Worm (Caenorhabditis elegans) whole organism, L1 larva: ENCODE data around the gene dct-15.
A peak's percentile ranks its signal among the peaks of the same experiment; 100 is the strongest.

Experiments
- C16A3.4 ChIP-seq: fragments of 150-350 bp; optimal IDR thresholded peaks from 2 replicates; lab custom pipeline; 2014; ENCODE audit warnings: missing biosample characterization, missing genetic modification characterization
- C34B4.2 ChIP-seq: sonication (generic microtip); optimal IDR thresholded peaks from 2 replicates; lab custom pipeline; 2017; ENCODE audit warnings: mild to moderate bottlenecking, missing genetic modification characterization, missing compliant biosample characterization
- F16B12.6 ChIP-seq: fragments of 150-350 bp; optimal IDR thresholded peaks from 2 replicates; lab custom pipeline; 2014; ENCODE audit warnings: missing biosample characterization, missing genetic modification characterization
- aha-1 ChIP-seq: fragments of 150-350 bp; optimal IDR thresholded peaks from 2 replicates; lab custom pipeline; 2014; ENCODE audit warnings: missing biosample characterization, missing genetic modification characterization
- aly-2 ChIP-seq: fragments of 150-350 bp; optimal IDR thresholded peaks from 2 replicates; lab custom pipeline; 2014; ENCODE audit warnings: missing biosample characterization, missing genetic modification characterization
- ceh-82 ChIP-seq, 3 experiments: fragments of 150-350 bp in 1 of 3; sonication (generic microtip) in 2 of 3; optimal IDR thresholded peaks; 2 replicates each; lab custom pipeline; 2014 to 2017; ENCODE audit warnings: missing biosample characterization in 3 of 3, missing genetic modification characterization in 3 of 3
- ceh-88 ChIP-seq: fragments of 200-800 bp; sonication (Bioruptor generic); IDR thresholded peaks from 2 replicates; pipeline ENCODE4 v1.3.6; 2022; ENCODE audit warnings: missing genetic modification characterization, missing compliant biosample characterization
- ceh-90 ChIP-seq: sonication (generic microtip); optimal IDR thresholded peaks from 2 replicates; lab custom pipeline; 2016; ENCODE audit warnings: missing genetic modification characterization, missing compliant biosample characterization
- efl-1 ChIP-seq, 4 experiments: fragments of 150-350 bp; optimal IDR thresholded peaks in 3 of 4; peaks in 1 of 4; 1 replicate in 1 of 4; 2 replicates in 3 of 4; lab custom pipeline; 2014; ENCODE audit warnings: missing biosample characterization in 2 of 4, missing genetic modification characterization in 2 of 4, missing genetic modification reagents in 2 of 4
- egl-27 ChIP-seq, 2 experiments: fragments of 150-350 bp in 1 of 2; sonication (generic microtip); optimal IDR thresholded peaks; 3 replicates each; lab custom pipeline; 2017 to 2018; ENCODE audit warnings: missing biosample characterization in 2 of 2, missing genetic modification characterization in 2 of 2, missing genetic modification reagents in 2 of 2
- elt-2 ChIP-seq: sonication (generic microtip); optimal IDR thresholded peaks from 2 replicates; lab custom pipeline; 2016; ENCODE audit warnings: missing genetic modification characterization, mild to moderate bottlenecking, inconsistent platforms, missing compliant biosample characterization, missing genetic modification reagents
- elt-3 ChIP-seq, 6 experiments: fragments of 150-350 bp in 1 of 6; sonication (generic microtip); optimal IDR thresholded peaks; 2 replicates each; lab custom pipeline; 2017 to 2018; ENCODE audit warnings: missing biosample characterization in 6 of 6, missing genetic modification characterization in 6 of 6, inconsistent platforms in 1 of 6
- fkh-10 ChIP-seq: sonication (generic microtip); optimal IDR thresholded peaks from 2 replicates; lab custom pipeline; 2017; ENCODE audit warnings: missing biosample characterization, missing genetic modification reagents, missing genetic modification characterization
- fos-1 ChIP-seq: fragments of 150-350 bp; optimal IDR thresholded peaks from 2 replicates; lab custom pipeline; 2014; ENCODE audit warnings: missing biosample characterization, missing genetic modification characterization
- hlh-17 ChIP-seq: fragments of 200-800 bp; sonication (Bioruptor generic); optimal IDR thresholded peaks from 2 replicates; lab custom pipeline; 2018; ENCODE audit warnings: missing genetic modification characterization, mild to moderate bottlenecking, missing compliant biosample characterization, moderate library complexity, borderline replicate concordance
- hlh-4 ChIP-seq: sonication (generic microtip); optimal IDR thresholded peaks from 2 replicates; lab custom pipeline; 2016; ENCODE audit warnings: mild to moderate bottlenecking, missing genetic modification characterization, missing compliant biosample characterization
- irx-1 ChIP-seq: sonication (generic microtip); optimal IDR thresholded peaks from 2 replicates; lab custom pipeline; 2016; ENCODE audit warnings: missing genetic modification characterization, missing compliant biosample characterization
- jun-1 ChIP-seq: fragments of 150-350 bp; optimal IDR thresholded peaks from 2 replicates; lab custom pipeline; 2014; ENCODE audit warnings: missing biosample characterization, missing genetic modification reagents, missing genetic modification characterization
- lin-14 ChIP-seq: fragments of 200-800 bp; sonication (Bioruptor generic); optimal IDR thresholded peaks from 2 replicates; lab custom pipeline; 2018; ENCODE audit warnings: mild to moderate bottlenecking, missing genetic modification characterization, moderate library complexity, missing compliant biosample characterization
- lir-3 ChIP-seq: sonication (generic microtip); optimal IDR thresholded peaks from 2 replicates; lab custom pipeline; 2016; ENCODE audit warnings: mild to moderate bottlenecking, missing genetic modification characterization, moderate library complexity, missing compliant biosample characterization; ENCODE audit not compliant: poor library complexity
- lsy-2 ChIP-seq, 2 experiments: fragments of 150-350 bp; optimal IDR thresholded peaks; 2 replicates each; lab custom pipeline; 2014; ENCODE audit warnings: missing biosample characterization in 2 of 2, missing genetic modification characterization in 2 of 2
- mdl-1 ChIP-seq, 2 experiments: fragments of 150-350 bp; optimal IDR thresholded peaks; 2 replicates each; lab custom pipeline; 2014 to 2017; ENCODE audit warnings: missing biosample characterization in 2 of 2, missing genetic modification characterization in 2 of 2, inconsistent platforms in 1 of 2
- mef-2 ChIP-seq: fragments of 150-350 bp; optimal IDR thresholded peaks from 2 replicates; lab custom pipeline; 2014; ENCODE audit warnings: missing biosample characterization, missing genetic modification characterization
- nhr-12 ChIP-seq: sonication (generic microtip); optimal IDR thresholded peaks from 2 replicates; lab custom pipeline; 2017; ENCODE audit warnings: missing biosample characterization, missing genetic modification characterization
- nhr-20 ChIP-seq: sonication (generic microtip); optimal IDR thresholded peaks from 2 replicates; lab custom pipeline; 2016; ENCODE audit warnings: mild to moderate bottlenecking, missing genetic modification characterization, missing compliant biosample characterization
- nhr-28 ChIP-seq: fragments of 150-350 bp; optimal IDR thresholded peaks from 2 replicates; lab custom pipeline; 2014; ENCODE audit warnings: missing biosample characterization, missing genetic modification characterization
- nhr-76 ChIP-seq: sonication (generic microtip); optimal IDR thresholded peaks from 2 replicates; lab custom pipeline; 2017; ENCODE audit warnings: missing biosample characterization, missing genetic modification characterization
- nhr-85 ChIP-seq: sonication (generic microtip); peaks from one replicate; lab custom pipeline; 2016; ENCODE audit warnings: missing genetic modification characterization, inconsistent platforms, missing compliant biosample characterization
- pax-3 ChIP-seq: fragments of 200-800 bp; sonication (Bioruptor generic); optimal IDR thresholded peaks from 2 replicates; lab custom pipeline; 2018; ENCODE audit warnings: mild to moderate bottlenecking, missing genetic modification characterization, moderate library complexity, missing compliant biosample characterization
- rnt-1 ChIP-seq: sonication (generic microtip); optimal IDR thresholded peaks from 2 replicates; lab custom pipeline; 2016; ENCODE audit warnings: mild to moderate bottlenecking, missing genetic modification characterization, moderate library complexity, missing compliant biosample characterization
- skn-1 ChIP-seq: fragments of 150-350 bp; optimal IDR thresholded peaks from 2 replicates; lab custom pipeline; 2014; ENCODE audit warnings: missing biosample characterization, missing genetic modification characterization
- snu-23 ChIP-seq: sonication (generic microtip); optimal IDR thresholded peaks from 2 replicates; lab custom pipeline; 2016; ENCODE audit warnings: missing genetic modification characterization, missing compliant biosample characterization
- sox-4 ChIP-seq: sonication (generic microtip); optimal IDR thresholded peaks from 2 replicates; lab custom pipeline; 2016; ENCODE audit warnings: missing genetic modification characterization, missing compliant biosample characterization
- tlp-1 ChIP-seq: fragments of 150-350 bp; optimal IDR thresholded peaks from 2 replicates; lab custom pipeline; 2014; ENCODE audit warnings: missing biosample characterization, missing genetic modification characterization
- zip-4 ChIP-seq: fragments of 200-800 bp; sonication (Bioruptor generic); optimal IDR thresholded peaks from 2 replicates; lab custom pipeline; 2018; ENCODE audit warnings: mild to moderate bottlenecking, missing genetic modification characterization, moderate library complexity, missing compliant biosample characterization
- ztf-11 ChIP-seq, 2 experiments: sonication (generic microtip); optimal IDR thresholded peaks; 2 replicates each; lab custom pipeline; 2016 to 2017; ENCODE audit warnings: missing genetic modification characterization in 2 of 2, missing biosample characterization in 1 of 2, missing compliant biosample characterization in 1 of 2

The dct-15 gene

DNA sequence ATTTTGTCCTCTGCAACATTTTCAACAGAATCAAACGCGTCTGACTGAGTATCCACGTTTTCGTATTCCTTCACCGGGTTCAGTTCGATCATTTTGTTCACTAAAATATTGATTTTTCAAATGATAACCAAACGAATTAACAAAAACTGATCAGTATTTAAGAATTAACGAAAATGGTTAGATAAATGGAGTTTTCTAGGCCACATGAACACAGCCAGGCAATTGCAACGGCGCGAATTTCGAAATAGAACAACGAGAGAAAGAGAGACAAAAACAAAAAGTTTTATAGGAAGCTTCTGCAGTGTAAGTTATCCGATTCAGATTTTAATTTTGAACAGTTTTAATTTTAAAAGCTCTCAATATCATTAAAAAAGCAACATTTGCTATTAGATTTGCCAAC, 33.0 kb downstream of the dct-15 start, which contains the start of gene sna-2 (continued):
- TF ChIP-seq egl-27 (tag; optimal IDR thresholded peaks at IDR 0.05; lab: Kevin White, UChicago) (no peak), efl-1 (optimal IDR thresholded peaks at IDR 0.05; lab: Kevin White, UChicago) (peak; percentile 93 to 94), efl-1 (GFP tag; optimal IDR thresholded peaks at IDR 0.05 in 1 of 2; lab: Kevin White, UChicago) (peak; percentile 92 to 99), nhr-20 (tag; lab: Kevin White, UChicago) (peak; percentile 47), ceh-82 (tag; optimal IDR thresholded peaks at IDR 0.05; lab: Kevin White, UChicago) (peak in 2 of 3 experiments; percentile 7 to 44), lsy-2 (tag; optimal IDR thresholded peaks at IDR 0.05; lab: Kevin White, UChicago) (peak; percentile 29 to 80), elt-2 (no peak), mef-2 (tag; lab: Kevin White, UChicago) (no peak), sox-4 (no peak), C34B4.2 (tag; lab: Kevin White, UChicago) (no peak), irx-1 (peak; percentile 51), lin-14 (GFP tag; lab: Kevin White, UChicago) (peak; percentile 56), nhr-12 (tag; lab: Kevin White, UChicago) (no peak), ztf-11 (tag; optimal IDR thresholded peaks at IDR 0.05; lab: Kevin White, UChicago) (peak in 1 of 2 experiments; percentile 43), ceh-88 (GFP tag; lab: Robert Waterston, UW) (no peak), mdl-1 (tag; optimal IDR thresholded peaks at IDR 0.05; lab: Kevin White, UChicago) (no peak), hlh-17 (no peak), fos-1 (peak; percentile 30), snu-23 (GFP tag; lab: Kevin White, UChicago) (peak; percentile 37), nhr-85 (tag; lab: Kevin White, UChicago) (peak; percentile 79), nhr-76 (no peak), aha-1 (tag; lab: Kevin White, UChicago) (no peak), pax-3 (tag; lab: Kevin White, UChicago) (peak; percentile 66), skn-1 (tag; lab: Kevin White, UChicago) (peak; percentile 72), rnt-1 (tag; lab: Kevin White, UChicago) (peak; percentile 91)

DNA sequence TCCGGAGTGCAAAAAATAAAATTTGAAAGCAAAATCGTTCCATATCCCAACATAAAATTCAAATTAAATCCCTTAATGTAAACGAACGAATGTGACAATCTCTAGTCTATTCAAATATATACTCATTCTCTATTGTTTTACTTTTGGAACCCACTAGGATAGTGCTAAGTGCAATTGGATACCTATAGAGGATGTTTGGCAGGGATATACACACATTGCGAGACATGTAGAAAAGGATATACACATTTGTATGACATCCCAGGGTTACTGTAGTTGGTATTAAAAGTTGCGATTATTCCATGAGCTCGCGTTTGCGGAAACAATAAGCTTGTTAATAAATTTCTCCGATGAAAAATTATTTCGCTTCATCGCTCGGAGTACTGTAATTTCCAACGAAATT, 37.1 kb downstream of the dct-15 start:
- TF ChIP-seq jun-1 (tag; lab: Kevin White, UChicago) (no peak), hlh-17 (no peak), nhr-28 (tag; lab: Kevin White, UChicago) (no peak), zip-4 (GFP tag; lab: Kevin White, UChicago) (no peak), elt-3 (tag; optimal IDR thresholded peaks at IDR 0.05; lab: Kevin White, UChicago) (no peak), aly-2 (tag; lab: Kevin White, UChicago) (no peak), pax-3 (tag; lab: Kevin White, UChicago) (no peak), nhr-85 (tag; lab: Kevin White, UChicago) (no peak), mdl-1 (tag; optimal IDR thresholded peaks at IDR 0.05; lab: Kevin White, UChicago) (no peak), hlh-4 (tag; lab: Kevin White, UChicago) (no peak), snu-23 (GFP tag; lab: Kevin White, UChicago) (no peak), nhr-12 (tag; lab: Kevin White, UChicago) (no peak), fkh-10 (GFP tag; lab: Kevin White, UChicago) (no peak), ceh-90 (no peak), tlp-1 (tag; lab: Kevin White, UChicago) (no peak), F16B12.6 (tag; lab: Kevin White, UChicago) (no peak), lir-3 (tag; lab: Kevin White, UChicago) (no peak)

DNA sequence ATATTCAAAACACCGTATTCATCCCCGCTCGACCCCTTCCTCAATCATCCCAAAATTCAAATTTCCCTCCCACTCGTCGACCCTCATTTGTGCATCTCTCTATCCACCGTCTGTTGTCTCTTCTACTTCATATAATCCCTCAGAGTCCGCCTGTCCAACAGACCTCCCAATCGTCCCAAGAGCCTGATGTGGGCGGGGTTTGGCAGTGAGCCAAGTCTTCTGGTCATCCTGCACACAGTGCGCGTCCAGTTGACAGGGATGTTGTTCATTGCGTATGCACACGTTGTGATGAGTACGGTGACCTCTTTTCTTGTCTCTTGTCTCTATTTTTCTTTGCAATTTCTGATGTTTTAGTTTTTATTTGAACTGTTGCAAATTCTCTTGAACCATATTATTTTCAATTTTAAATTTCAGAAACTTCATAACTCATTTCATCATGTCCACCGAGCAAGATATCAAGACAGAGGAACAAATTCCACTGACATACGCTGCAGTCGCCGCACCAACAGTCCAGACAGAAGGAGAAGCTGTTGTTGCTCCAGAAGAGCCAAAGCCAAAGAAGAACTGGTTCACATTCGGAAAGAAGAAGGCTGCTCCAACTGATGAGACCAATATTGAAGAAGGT, 38.3 kb downstream of the dct-15 start, which contains the start of gene cav-1:
cav-1 (plus strand) TSS at position 415 of the 625 bp plus-strand sequence.
- peak in 1 of 2 experiments; percentile 55 for TF ChIP-seq ztf-11 (tag; optimal IDR thresholded peaks at IDR 0.05; lab: Kevin White, UChicago)
- TF ChIP-seq C16A3.4 (tag; lab: Kevin White, UChicago) = no peak
